Worm (Caenorhabditis elegans) whole organism, early embryonic: ENCODE results near the gene vit-2.

Source experiments
- F13C5.2 ChIP-seq: sonication (generic microtip); optimal IDR thresholded peaks from 2 replicates; lab custom pipeline; 2017; ENCODE audit warnings: mild to moderate bottlenecking, missing genetic modification characterization, inconsistent platforms, missing compliant biosample characterization
- ama-1 ChIP-seq: fragments of 150-350 bp; optimal IDR thresholded peaks from 2 replicates; lab custom pipeline; 2014
- ceh-36 ChIP-seq: sonication (generic microtip); optimal IDR thresholded peaks from 2 replicates; lab custom pipeline; 2016; ENCODE audit warnings: missing genetic modification characterization, inconsistent platforms, missing compliant biosample characterization
- flt-1 ChIP-seq: fragments of 200-800 bp; sonication (Bioruptor generic); IDR thresholded peaks from 2 replicates; pipeline ENCODE4 v1.3.6; 2022; ENCODE audit warnings: missing genetic modification characterization, missing compliant biosample characterization
- hmbx-1 ChIP-seq: sonication (generic microtip); optimal IDR thresholded peaks from 2 replicates; lab custom pipeline; 2016; ENCODE audit warnings: mild to moderate bottlenecking, missing genetic modification characterization, missing compliant biosample characterization
- pes-1 ChIP-seq: fragments of 200-800 bp; sonication (Bioruptor generic); IDR thresholded peaks from 2 replicates; pipeline ENCODE4 v1.3.6; 2022; ENCODE audit warnings: missing genetic modification reagents, missing genetic modification characterization, missing compliant biosample characterization
- sea-1 ChIP-seq: fragments of 200-800 bp; sonication (Bioruptor generic); conservative IDR thresholded peaks from 2 replicates; pipeline ENCODE4 v1.3.6; 2022; ENCODE audit warnings: missing genetic modification characterization, missing compliant biosample characterization
- tra-4 ChIP-seq: sonication (generic microtip); optimal IDR thresholded peaks from 2 replicates; lab custom pipeline; 2017; ENCODE audit warnings: missing genetic modification characterization, missing compliant biosample characterization

DNA sequence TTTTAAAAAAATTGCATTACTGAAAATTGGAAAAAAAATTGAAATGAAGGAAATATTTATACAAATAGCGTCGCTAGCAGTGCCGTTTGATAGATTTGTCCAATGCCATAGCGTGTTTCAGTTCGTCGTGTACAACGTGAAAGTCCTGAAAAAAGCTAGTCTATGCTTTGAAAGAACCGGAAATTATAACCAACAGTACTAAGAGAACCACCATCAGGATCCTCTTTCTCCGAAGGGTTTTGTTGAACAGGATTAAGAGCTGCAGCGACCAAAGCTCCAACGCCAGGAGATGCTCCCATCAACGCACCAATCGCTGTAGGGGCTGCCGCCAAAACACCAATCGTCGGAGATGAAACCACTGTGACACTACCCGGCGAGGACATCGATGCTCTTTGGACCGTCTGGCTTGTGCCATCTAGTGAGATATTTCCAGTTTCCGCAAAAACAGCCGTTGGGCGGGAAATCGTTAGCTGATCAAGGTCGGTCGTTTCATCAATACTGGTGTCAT is 5.4 kb downstream of the vit-2 start:
- TF ChIP-seq tra-4 (no peak), ceh-36 (tag; lab: Kevin White, UChicago) (no peak), ama-1 (lab: Kevin White, UChicago) (no peak), pes-1 (GFP tag; lab: Robert Waterston, UW) (no peak), hmbx-1 (no peak), F13C5.2 (tag; lab: Kevin White, UChicago) (no peak), flt-1 (GFP tag; lab: Robert Waterston, UW) (no peak), sea-1 (GFP tag; lab: Robert Waterston, UW) (no peak)
